Fruit fly (Drosophila melanogaster): ENCODE data around the gene CG6041.
A peak's percentile ranks its signal among the peaks of the same experiment; 100 is the strongest.

The CG6041 gene

dm6 chrX:5920932-5921331, 27.0 kb upstream of the CG6041 start:
- TF ChIP-seq CG17806 (tag; optimal IDR thresholded peaks at IDR 0.05) (no peak), CG15710 (tag; optimal IDR thresholded peaks at IDR 0.05) (no peak), CG8301 (tag; optimal IDR thresholded peaks at IDR 0.05) (peak; percentile 4), CG34367 (tag; optimal IDR thresholded peaks at IDR 0.05) (no peak), Ets98B (GFP tag; IDR thresholded peaks at IDR 0.05) (no peak; the same call in 1 of the 2 replicates), CG14655 (GFP tag; optimal IDR thresholded peaks at IDR 0.05) (peak; percentile 17), CG9948 (tag; optimal IDR thresholded peaks at IDR 0.05) (no peak), CG12605 (GFP tag; IDR thresholded peaks at IDR 0.05) (peak; percentile 68)

dm6 chrX:5922057-5922456, 25.9 kb upstream of the CG6041 start:
- no peak for TF ChIP-seq CG34367 (tag; optimal IDR thresholded peaks at IDR 0.05)
- no peak for TF ChIP-seq fd96Ca (GFP tag; IDR thresholded peaks at IDR 0.05)
- no peak for TF ChIP-seq EcR (GFP tag; optimal IDR thresholded peaks at IDR 0.05)
- no peak for TF ChIP-seq CG10348 (GFP tag; IDR thresholded peaks at IDR 0.05)
- no peak for TF ChIP-seq CG12605 (GFP tag; IDR thresholded peaks at IDR 0.05)
- no peak for TF ChIP-seq rn (GFP tag; IDR thresholded peaks at IDR 0.05)
- TF ChIP-seq Pif1A (GFP tag; optimal IDR thresholded peaks at IDR 0.05), result no peak
- no peak for TF ChIP-seq CG15710 (tag; optimal IDR thresholded peaks at IDR 0.05)
- TF ChIP-seq CG14655 (GFP tag; optimal IDR thresholded peaks at IDR 0.05), result no peak

- TF ChIP-seq Snoo (tag; optimal IDR thresholded peaks at IDR 0.05), result peak; percentile 66
- peak; percentile 9 for TF ChIP-seq CG8301 (tag; optimal IDR thresholded peaks at IDR 0.05)
- peak; percentile 52 for TF ChIP-seq Pif1B (GFP tag; optimal IDR thresholded peaks at IDR 0.05)
- peak; percentile 43 for TF ChIP-seq CG15710 (tag; optimal IDR thresholded peaks at IDR 0.05)
- TF ChIP-seq CG8159 (tag; optimal IDR thresholded peaks at IDR 0.05), result peak; percentile 66
- no peak for TF ChIP-seq Ets98B (GFP tag; IDR thresholded peaks at IDR 0.05)
- peak; percentile 26 for TF ChIP-seq CG34367 (tag; optimal IDR thresholded peaks at IDR 0.05)
- TF ChIP-seq CG12605 (GFP tag; IDR thresholded peaks at IDR 0.05), result peak; percentile 52; the same call in 1 of the 2 replicates
- peak; percentile 50; the same call in 1 of the 3 replicates for TF ChIP-seq fd96Ca (GFP tag; IDR thresholded peaks at IDR 0.05)
- peak; percentile 34 for TF ChIP-seq CG9948 (tag; optimal IDR thresholded peaks at IDR 0.05)
- no peak for TF ChIP-seq CG13204 (GFP tag; optimal IDR thresholded peaks at IDR 0.05)
- TF ChIP-seq CG32121 (GFP tag; IDR thresholded peaks at IDR 0.05), result peak; percentile 53
- TF ChIP-seq CG17806 (tag; optimal IDR thresholded peaks at IDR 0.05), result peak; percentile 55
- TF ChIP-seq Pif1A (GFP tag; optimal IDR thresholded peaks at IDR 0.05), result peak; percentile 73
- TF ChIP-seq EcR (GFP tag; optimal IDR thresholded peaks at IDR 0.05), result no peak
- TF ChIP-seq CG10348 (GFP tag; IDR thresholded peaks at IDR 0.05), result no peak
- no peak for TF ChIP-seq gl (tag; optimal IDR thresholded peaks at IDR 0.05)
- TF ChIP-seq rn (GFP tag; IDR thresholded peaks at IDR 0.05), result no peak
- TF ChIP-seq D1 (tag; optimal IDR thresholded peaks at IDR 0.05), result peak; percentile 37
- TF ChIP-seq CG4496 (GFP tag; IDR thresholded peaks at IDR 0.05), result peak; percentile 62; the same call in 2 of the 3 replicates
- TF ChIP-seq CG14655 (GFP tag; optimal IDR thresholded peaks at IDR 0.05), result peak; percentile 29
These were observed 24.8 kb upstream of the CG6041 start for dm6 chrX:5923124-5923523.

dm6 chrX:5924378-5924777, 23.6 kb upstream of the CG6041 start:
- TF ChIP-seq CG12605 (GFP tag; IDR thresholded peaks at IDR 0.05), result peak; percentile 67
- peak; percentile 26 for TF ChIP-seq CG8159 (tag; optimal IDR thresholded peaks at IDR 0.05)
- TF ChIP-seq CG17806 (tag; optimal IDR thresholded peaks at IDR 0.05), result peak; percentile 42
- TF ChIP-seq CG14655 (GFP tag; optimal IDR thresholded peaks at IDR 0.05), result peak; percentile 91
- peak; percentile 37 for TF ChIP-seq CG34367 (tag; optimal IDR thresholded peaks at IDR 0.05)
- TF ChIP-seq CG13204 (GFP tag; optimal IDR thresholded peaks at IDR 0.05), result no peak
- no peak for TF ChIP-seq Snoo (tag; optimal IDR thresholded peaks at IDR 0.05)
- 0 out of 2 replicates have a peak, but pooled peaks have one; percentile 14 for TF ChIP-seq CG32121 (GFP tag; IDR thresholded peaks at IDR 0.05)
- TF ChIP-seq fd96Ca (GFP tag; IDR thresholded peaks at IDR 0.05), result peak; percentile 59; the same call in 2 of the 3 replicates
- TF ChIP-seq Pif1B (GFP tag; optimal IDR thresholded peaks at IDR 0.05), result peak; percentile 64
- TF ChIP-seq Ets98B (GFP tag; IDR thresholded peaks at IDR 0.05), result peak; percentile 65
- TF ChIP-seq rn (GFP tag; IDR thresholded peaks at IDR 0.05), result 0 out of 2 replicates have a peak, but pooled peaks have one; percentile 33
- peak; percentile 59 for TF ChIP-seq CG9948 (tag; optimal IDR thresholded peaks at IDR 0.05)
- TF ChIP-seq CG15710 (tag; optimal IDR thresholded peaks at IDR 0.05), result no peak
- peak; percentile 82 for TF ChIP-seq CG4496 (GFP tag; IDR thresholded peaks at IDR 0.05)
- peak; percentile 54 for TF ChIP-seq Pif1A (GFP tag; optimal IDR thresholded peaks at IDR 0.05)
- peak; percentile 31 for TF ChIP-seq D1 (tag; optimal IDR thresholded peaks at IDR 0.05)
- TF ChIP-seq gl (tag; optimal IDR thresholded peaks at IDR 0.05), result no peak
- TF ChIP-seq CG8301 (tag; optimal IDR thresholded peaks at IDR 0.05), result peak; percentile 84

dm6 chrX:5925793-5926418, 22.1 kb upstream of the CG6041 start:
- TF ChIP-seq CG13204 (GFP tag; optimal IDR thresholded peaks at IDR 0.05) (peak; percentile 16), Ets98B (GFP tag; IDR thresholded peaks at IDR 0.05) (peak; percentile 87), Pif1A (GFP tag; optimal IDR thresholded peaks at IDR 0.05) (peak; percentile 74), D1 (tag; optimal IDR thresholded peaks at IDR 0.05) (peak; percentile 46), CG14655 (GFP tag; optimal IDR thresholded peaks at IDR 0.05) (peak; percentile 94), CG17806 (tag; optimal IDR thresholded peaks at IDR 0.05) (peak; percentile 97), CG10348 (GFP tag; IDR thresholded peaks at IDR 0.05) (no peak), Pif1B (GFP tag; optimal IDR thresholded peaks at IDR 0.05) (peak; percentile 79), CG34367 (tag; optimal IDR thresholded peaks at IDR 0.05) (peak; percentile 84), fd96Ca (GFP tag; IDR thresholded peaks at IDR 0.05) (peak; percentile 84), Snoo (tag; optimal IDR thresholded peaks at IDR 0.05) (peak; percentile 57), CG15710 (tag; optimal IDR thresholded peaks at IDR 0.05) (peak; percentile 84), CG4496 (GFP tag; IDR thresholded peaks at IDR 0.05) (peak; percentile 93), EcR (GFP tag; optimal IDR thresholded peaks at IDR 0.05) (peak; percentile 89), CG8301 (tag; optimal IDR thresholded peaks at IDR 0.05) (peak; percentile 92), CG8159 (tag; optimal IDR thresholded peaks at IDR 0.05) (peak; percentile 85), CG12605 (GFP tag; IDR thresholded peaks at IDR 0.05) (peak; percentile 91), rn (GFP tag; IDR thresholded peaks at IDR 0.05) (peak; percentile 75), gl (tag; optimal IDR thresholded peaks at IDR 0.05) (peak; percentile 64), CG32121 (GFP tag; IDR thresholded peaks at IDR 0.05) (peak; percentile 49; the same call in 1 of the 2 replicates), CG9948 (tag; optimal IDR thresholded peaks at IDR 0.05) (peak; percentile 81)
